Fruit fly (Drosophila melanogaster): ENCODE data around the gene kis.

dm6 chr2L:162208-162607, 88.4 kb downstream of the kis start:
- TF ChIP-seq CG12768 (GFP tag; optimal IDR thresholded peaks at IDR 0.05) (no peak), bab1 (GFP tag; optimal IDR thresholded peaks at IDR 0.05) (no peak), kay (GFP tag; ENCODE audit: borderline replicate concordance) (no peak), pad (GFP tag; optimal IDR thresholded peaks at IDR 0.05) (no peak)

Measured in whole organism, adult.